Worm (Caenorhabditis elegans) whole organism, young adult: Measurements from ENCODE around the gene btb-18.
A peak's percentile ranks its signal among the peaks of the same experiment; 100 is the strongest.

Experiments
- C17E4.6 ChIP-seq: fragments of 200-800 bp; sonication (Bioruptor generic); IDR thresholded peaks from 2 replicates; pipeline ENCODE4 v1.3.6; 2022; ENCODE audit warnings: missing genetic modification reagents, missing genetic modification characterization, missing compliant biosample characterization
- F10E7.11 ChIP-seq: sonication (generic microtip); optimal IDR thresholded peaks from 2 replicates; lab custom pipeline; 2017; ENCODE audit warnings: mild to moderate bottlenecking, missing genetic modification characterization, moderate library complexity, missing compliant biosample characterization
- F22D6.2 ChIP-seq: sonication (generic microtip); optimal IDR thresholded peaks from 2 replicates; lab custom pipeline; 2016; ENCODE audit warnings: mild to moderate bottlenecking, missing genetic modification characterization, missing compliant biosample characterization
- F49E8.2 ChIP-seq: sonication (generic microtip); optimal IDR thresholded peaks from 3 replicates; lab custom pipeline; 2017; ENCODE audit warnings: missing genetic modification characterization, mild to moderate bottlenecking, missing compliant biosample characterization, antibody characterized with exemption, moderate library complexity; ENCODE audit not compliant: insufficient read depth
- F55B11.4 ChIP-seq: sonication (generic microtip); optimal IDR thresholded peaks from 2 replicates; lab custom pipeline; 2016; ENCODE audit warnings: missing compliant biosample characterization, missing genetic modification characterization, borderline replicate concordance; ENCODE audit not compliant: insufficient read depth
- F57C9.4 ChIP-seq: sonication (generic microtip); optimal IDR thresholded peaks from 2 replicates; lab custom pipeline; 2017; ENCODE audit warnings: mild to moderate bottlenecking, missing genetic modification characterization, missing compliant biosample characterization
- K11D2.4 ChIP-seq: fragments of 200-800 bp; sonication (Bioruptor generic); IDR thresholded peaks from 2 replicates; pipeline ENCODE4 v1.3.6; 2022; ENCODE audit warnings: missing genetic modification reagents, missing genetic modification characterization, missing compliant biosample characterization
- T07F8.4 ChIP-seq: sonication (generic microtip); optimal IDR thresholded peaks from 2 replicates; lab custom pipeline; 2016; ENCODE audit warnings: mild to moderate bottlenecking, missing genetic modification characterization, moderate library complexity, missing compliant biosample characterization
- Y53G8AR.9 ChIP-seq: fragments of 200-800 bp; sonication (Bioruptor generic); conservative IDR thresholded peaks from 2 replicates; pipeline ENCODE4 v1.3.6; 2022; ENCODE audit warnings: missing genetic modification reagents, missing genetic modification characterization, missing compliant biosample characterization
- Y67H2A.10 ChIP-seq: fragments of 200-800 bp; sonication (Bioruptor generic); conservative IDR thresholded peaks from 2 replicates; pipeline ENCODE4 v1.3.6; 2022; ENCODE audit warnings: missing genetic modification reagents, missing genetic modification characterization, missing compliant biosample characterization
- Y95B8A.8 ChIP-seq: fragments of 200-800 bp; sonication (Bioruptor generic); IDR thresholded peaks from 2 replicates; pipeline ENCODE4 v1.3.6; 2022; ENCODE audit warnings: missing genetic modification reagents, missing genetic modification characterization, missing compliant biosample characterization
- ama-1 ChIP-seq, 3 experiments: fragments of 150-350 bp in 1 of 3; sonication (generic microtip) in 2 of 3; optimal IDR thresholded peaks; 2 replicates each; lab custom pipeline; 2014 to 2018; ENCODE audit warnings: missing biosample characterization in 2 of 3, missing genetic modification characterization in 2 of 3, missing genetic modification reagents in 2 of 3
- bed-1 ChIP-seq: fragments of 200-800 bp; sonication (Bioruptor generic); IDR thresholded peaks from 2 replicates; pipeline ENCODE4 v1.3.6; 2022; ENCODE audit warnings: missing genetic modification reagents, missing genetic modification characterization, missing compliant biosample characterization
- ccch-3 ChIP-seq: fragments of 200-800 bp; sonication (Bioruptor generic); optimal IDR thresholded peaks from 2 replicates; lab custom pipeline; 2018; ENCODE audit warnings: mild to moderate bottlenecking, missing genetic modification characterization, missing compliant biosample characterization
- die-1 ChIP-seq: sonication (generic microtip); optimal IDR thresholded peaks from 2 replicates; lab custom pipeline; 2016; ENCODE audit warnings: missing genotype, mild to moderate bottlenecking, missing genetic modification characterization, missing compliant biosample characterization
- egl-18 ChIP-seq: fragments of 200-800 bp; sonication (Bioruptor generic); IDR thresholded peaks from 2 replicates; pipeline ENCODE4 v1.3.6; 2022; ENCODE audit warnings: missing genetic modification reagents, missing genetic modification characterization, missing compliant biosample characterization
- egl-44 ChIP-seq: fragments of 200-800 bp; sonication (Bioruptor generic); IDR thresholded peaks from 2 replicates; pipeline ENCODE4 v1.3.6; 2022; ENCODE audit warnings: missing genetic modification reagents, missing genetic modification characterization, missing compliant biosample characterization
- egrh-3 ChIP-seq: fragments of 200-800 bp; sonication (Bioruptor generic); IDR thresholded peaks from 2 replicates; pipeline ENCODE4 v1.3.6; 2022; ENCODE audit warnings: missing genetic modification reagents, missing genetic modification characterization, missing compliant biosample characterization
- hlh-26 ChIP-seq: fragments of 200-800 bp; sonication (Bioruptor generic); conservative IDR thresholded peaks from 2 replicates; pipeline ENCODE4 v1.3.6; 2022; ENCODE audit warnings: missing genetic modification reagents, missing genetic modification characterization, missing compliant biosample characterization
- lag-1 ChIP-seq: fragments of 200-800 bp; sonication (Bioruptor generic); IDR thresholded peaks from 2 replicates; pipeline ENCODE4 v1.3.6; 2022; ENCODE audit warnings: missing genetic modification reagents, missing genetic modification characterization, missing compliant biosample characterization
- let-607 ChIP-seq, 2 experiments: fragments of 200-800 bp in 1 of 2; sonication (Bioruptor generic) in 1 of 2; sonication (generic microtip) in 1 of 2; optimal IDR thresholded peaks; 2 replicates each; lab custom pipeline; 2016 to 2018; ENCODE audit warnings: mild to moderate bottlenecking in 2 of 2, missing compliant biosample characterization in 2 of 2, missing genetic modification characterization in 2 of 2, moderate library complexity in 2 of 2, missing genotype in 1 of 2
- lin-40 ChIP-seq: sonication (generic microtip); optimal IDR thresholded peaks from 2 replicates; lab custom pipeline; 2016; ENCODE audit warnings: missing genetic modification characterization, mild to moderate bottlenecking, missing compliant biosample characterization, missing genotype, missing genetic modification reagents
- lsl-1 ChIP-seq: fragments of 200-800 bp; sonication (Bioruptor generic); optimal IDR thresholded peaks from 2 replicates; lab custom pipeline; 2018; ENCODE audit warnings: mild to moderate bottlenecking, missing genetic modification characterization, moderate library complexity, missing compliant biosample characterization
- madf-6 ChIP-seq: fragments of 200-800 bp; sonication (Bioruptor generic); IDR thresholded peaks from 2 replicates; pipeline ENCODE4 v1.3.6; 2022; ENCODE audit warnings: missing genetic modification reagents, missing genetic modification characterization, missing compliant biosample characterization
- madf-8 ChIP-seq: fragments of 200-800 bp; sonication (Bioruptor generic); conservative IDR thresholded peaks from 2 replicates; pipeline ENCODE4 v1.3.6; 2022; ENCODE audit warnings: missing genetic modification reagents, missing genetic modification characterization, missing compliant biosample characterization
- mel-28 ChIP-seq: sonication (generic microtip); optimal IDR thresholded peaks from 2 replicates; lab custom pipeline; 2016; ENCODE audit warnings: borderline replicate concordance, mild to moderate bottlenecking, missing genetic modification characterization, missing compliant biosample characterization
- nhr-179 ChIP-seq: sonication (generic microtip); optimal IDR thresholded peaks from 2 replicates; lab custom pipeline; 2016; ENCODE audit warnings: mild to moderate bottlenecking, missing genetic modification characterization, missing compliant biosample characterization
- pha-4 ChIP-seq: fragments of 150-350 bp; sonication (generic microtip); optimal IDR thresholded peaks from 2 replicates; lab custom pipeline; 2014; ENCODE audit warnings: missing biosample characterization, missing genetic modification reagents, missing genetic modification characterization
- sea-2 ChIP-seq: fragments of 200-800 bp; sonication (Bioruptor generic); IDR thresholded peaks from 2 replicates; pipeline ENCODE4 v1.3.6; 2022; ENCODE audit warnings: missing genetic modification characterization, missing compliant biosample characterization
- snpc-1.1 ChIP-seq: sonication (generic microtip); optimal IDR thresholded peaks from 2 replicates; lab custom pipeline; 2017; ENCODE audit warnings: missing genetic modification characterization, mild to moderate bottlenecking, missing compliant biosample characterization, antibody characterized with exemption, moderate library complexity, missing genotype, missing genetic modification reagents; ENCODE audit not compliant: insufficient read depth
- snpc-1.3 ChIP-seq: sonication (generic microtip); optimal IDR thresholded peaks from 2 replicates; lab custom pipeline; 2017; ENCODE audit warnings: missing genetic modification characterization, mild to moderate bottlenecking, missing compliant biosample characterization, antibody characterized with exemption, moderate library complexity, missing genotype, missing genetic modification reagents; ENCODE audit not compliant: insufficient read depth
- somi-1 ChIP-seq: fragments of 200-800 bp; sonication (Bioruptor generic); optimal IDR thresholded peaks from 2 replicates; lab custom pipeline; 2018; ENCODE audit warnings: mild to moderate bottlenecking, missing genetic modification characterization, missing compliant biosample characterization
- sptf-2 ChIP-seq: fragments of 200-800 bp; sonication (Bioruptor generic); optimal IDR thresholded peaks from 2 replicates; lab custom pipeline; 2018; ENCODE audit warnings: mild to moderate bottlenecking, missing genetic modification characterization, missing compliant biosample characterization
- zfh-2 ChIP-seq: fragments of 200-800 bp; sonication (Bioruptor generic); conservative IDR thresholded peaks from 2 replicates; pipeline ENCODE4 v1.3.6; 2022; ENCODE audit warnings: missing genetic modification reagents, missing genetic modification characterization, missing compliant biosample characterization
- ztf-18 ChIP-seq: sonication (generic microtip); optimal IDR thresholded peaks from 2 replicates; lab custom pipeline; 2016; ENCODE audit warnings: missing genotype, mild to moderate bottlenecking, missing genetic modification characterization, missing compliant biosample characterization
- ztf-22 ChIP-seq: fragments of 200-800 bp; sonication (Bioruptor generic); optimal IDR thresholded peaks from 2 replicates; lab custom pipeline; 2018; ENCODE audit warnings: mild to moderate bottlenecking, missing genetic modification characterization, moderate library complexity, missing compliant biosample characterization

The btb-18 gene

ce11 chrII:3270598-3270997 is 27.4 kb upstream of the btb-18 start:
- TF ChIP-seq C17E4.6 (GFP tag; lab: Robert Waterston, UW): no peak
- no peak for TF ChIP-seq lin-40 (tag; lab: Kevin White, UChicago)

- no peak for TF ChIP-seq bed-1 (GFP tag; lab: Robert Waterston, UW)
- TF ChIP-seq zfh-2 (GFP tag; lab: Robert Waterston, UW): 0 out of 2 replicates have a peak, but pooled peaks have one; percentile 43
These were observed 23.1 kb upstream of the btb-18 start, which contains the start of gene F02E11.3 for ce11 chrII:3274923-3275322. Gene F02E11.3, minus strand, starts transcription at chrII:3275023.

ce11 chrII:3277686-3278085 is 20.3 kb upstream of the btb-18 start, which contains the start of gene F02E11.4:
Gene F02E11.4, minus strand, starts transcription at chrII:3277786.
- TF ChIP-seq snpc-1.1 (tag; lab: Kevin White, UChicago) (no peak), lag-1 (no peak), F57C9.4 (tag; lab: Kevin White, UChicago) (no peak), nhr-179 (no peak), F22D6.2 (no peak), ztf-22 (no peak), ztf-18 (no peak)

- TF ChIP-seq ama-1 (optimal IDR thresholded peaks at IDR 0.05; lab: Kevin White, UChicago) (no peak), ama-1 (GFP tag; optimal IDR thresholded peaks at IDR 0.05; lab: Kevin White, UChicago) (no peak), madf-8 (GFP tag; lab: Robert Waterston, UW) (no peak), F10E7.11 (tag; lab: Kevin White, UChicago) (no peak), sea-2 (GFP tag; lab: Robert Waterston, UW) (no peak), madf-6 (GFP tag; lab: Robert Waterston, UW) (no peak), Y53G8AR.9 (GFP tag; lab: Robert Waterston, UW) (no peak), egl-18 (GFP tag; lab: Robert Waterston, UW) (no peak)
These were observed 19.4 kb upstream of the btb-18 start, which contains the start of gene wht-4 for ce11 chrII:3278634-3279033. Gene wht-4, plus strand, starts transcription at chrII:3278934.

ce11 chrII:3282353-3282752 is 15.7 kb upstream of the btb-18 start, which contains the start of gene nep-13:
Gene nep-13, plus strand, starts transcription at chrII:3282653.
- no peak for TF ChIP-seq egrh-3 (GFP tag; lab: Robert Waterston, UW)
- no peak for TF ChIP-seq T07F8.4 (tag; lab: Kevin White, UChicago)
- TF ChIP-seq sptf-2: no peak
- no peak for TF ChIP-seq Y95B8A.8
- no peak for TF ChIP-seq let-607 (tag; optimal IDR thresholded peaks at IDR 0.05; lab: Kevin White, UChicago)
- TF ChIP-seq lsl-1 (GFP tag; lab: Kevin White, UChicago): no peak
- no peak for TF ChIP-seq F22D6.2
- no peak for TF ChIP-seq madf-6 (GFP tag; lab: Robert Waterston, UW)
- TF ChIP-seq mel-28 (tag; lab: Kevin White, UChicago): no peak

- TF ChIP-seq F55B11.4 (no peak), F49E8.2 (tag; lab: Kevin White, UChicago) (no peak), lsl-1 (GFP tag; lab: Kevin White, UChicago) (no peak), lin-40 (tag; lab: Kevin White, UChicago) (no peak), egl-18 (GFP tag; lab: Robert Waterston, UW) (no peak), let-607 (tag; optimal IDR thresholded peaks at IDR 0.05; lab: Kevin White, UChicago) (no peak), ama-1 (optimal IDR thresholded peaks at IDR 0.05; lab: Kevin White, UChicago) (no peak), ama-1 (GFP tag; optimal IDR thresholded peaks at IDR 0.05; lab: Kevin White, UChicago) (no peak), pha-4 (no peak), ccch-3 (no peak), hlh-26 (no peak), die-1 (tag; lab: Kevin White, UChicago) (no peak), egl-44 (GFP tag; lab: Robert Waterston, UW) (no peak), K11D2.4 (no peak), snpc-1.3 (no peak), Y67H2A.10 (GFP tag; lab: Robert Waterston, UW) (no peak), ztf-18 (no peak), somi-1 (GFP tag; lab: Kevin White, UChicago) (no peak)
These were observed 13.5 kb upstream of the btb-18 start, which contains the start of gene scl-15 for ce11 chrII:3284558-3284957. Gene scl-15, minus strand, starts transcription at chrII:3284658.
